Worm (Caenorhabditis elegans) whole organism, L2 larva: ENCODE results near the gene F53A3.7.

Experiments
- C34F6.9 ChIP-seq: fragments of 150-350 bp; optimal IDR thresholded peaks from 2 replicates; lab custom pipeline; 2014; ENCODE audit warnings: missing biosample characterization, missing genetic modification characterization
- R02D3.7 ChIP-seq: fragments of 150-350 bp; optimal IDR thresholded peaks from 2 replicates; lab custom pipeline; 2014; ENCODE audit warnings: missing biosample characterization, missing genetic modification characterization
- aly-2 ChIP-seq: fragments of 150-350 bp; optimal IDR thresholded peaks from 2 replicates; lab custom pipeline; 2014; ENCODE audit warnings: missing biosample characterization, missing genetic modification characterization
- ama-1 ChIP-seq: fragments of 150-350 bp; optimal IDR thresholded peaks from 2 replicates; lab custom pipeline; 2018; ENCODE audit warnings: inconsistent platforms
- ceh-16 ChIP-seq: fragments of 150-350 bp; optimal IDR thresholded peaks from 2 replicates; lab custom pipeline; 2014; ENCODE audit warnings: missing biosample characterization, missing genetic modification characterization
- crh-2 ChIP-seq: sonication (generic microtip); optimal IDR thresholded peaks from 2 replicates; lab custom pipeline; 2017; ENCODE audit warnings: missing biosample characterization, missing genetic modification characterization
- dmd-4 ChIP-seq: sonication (generic microtip); optimal IDR thresholded peaks from 2 replicates; lab custom pipeline; 2017; ENCODE audit warnings: missing biosample characterization, missing genetic modification characterization
- elt-1 ChIP-seq: fragments of 150-350 bp; optimal IDR thresholded peaks from 2 replicates; lab custom pipeline; 2014; ENCODE audit warnings: missing biosample characterization, missing genetic modification characterization
- fos-1 ChIP-seq: fragments of 150-350 bp; optimal IDR thresholded peaks from 2 replicates; lab custom pipeline; 2014; ENCODE audit warnings: missing biosample characterization, missing genetic modification characterization
- gmeb-1 ChIP-seq: fragments of 150-350 bp; optimal IDR thresholded peaks from 2 replicates; lab custom pipeline; 2014; ENCODE audit warnings: missing biosample characterization, missing genetic modification characterization
- lin-13 ChIP-seq: fragments of 150-350 bp; optimal IDR thresholded peaks from 2 replicates; lab custom pipeline; 2014; ENCODE audit warnings: missing biosample characterization, missing genetic modification reagents, missing genetic modification characterization
- lin-39 ChIP-seq: fragments of 150-350 bp; optimal IDR thresholded peaks from 2 replicates; lab custom pipeline; 2014; ENCODE audit warnings: missing biosample characterization, missing genetic modification reagents, missing genetic modification characterization
- lsy-2 ChIP-seq, 2 experiments: fragments of 150-350 bp in 1 of 2; sonication (generic microtip) in 1 of 2; optimal IDR thresholded peaks; 2 replicates each; lab custom pipeline; 2014 to 2017; ENCODE audit warnings: missing biosample characterization in 2 of 2, missing genetic modification characterization in 2 of 2
- mab-5 ChIP-seq: fragments of 150-350 bp; optimal IDR thresholded peaks from 2 replicates; lab custom pipeline; 2014; ENCODE audit warnings: missing biosample characterization, missing genetic modification characterization
- mbf-1 ChIP-seq: sonication (generic microtip); optimal IDR thresholded peaks from 2 replicates; lab custom pipeline; 2017; ENCODE audit warnings: missing biosample characterization, missing genetic modification characterization
- mdl-1 ChIP-seq, 2 experiments: fragments of 150-350 bp in 1 of 2; sonication (generic microtip) in 1 of 2; optimal IDR thresholded peaks; 2 replicates each; lab custom pipeline; 2017; ENCODE audit warnings: missing biosample characterization in 2 of 2, missing genetic modification characterization in 2 of 2
- nhr-10 ChIP-seq: sonication (generic microtip); optimal IDR thresholded peaks from 2 replicates; lab custom pipeline; 2017; ENCODE audit warnings: missing biosample characterization, missing genetic modification characterization
- nhr-12 ChIP-seq: fragments of 150-350 bp; optimal IDR thresholded peaks from 2 replicates; lab custom pipeline; 2014; ENCODE audit warnings: missing biosample characterization, missing genetic modification characterization
- nhr-129 ChIP-seq: fragments of 150-350 bp; optimal IDR thresholded peaks from 2 replicates; lab custom pipeline; 2014; ENCODE audit warnings: missing biosample characterization, missing genetic modification characterization
- nhr-21 ChIP-seq: fragments of 150-350 bp; optimal IDR thresholded peaks from 2 replicates; lab custom pipeline; 2014; ENCODE audit warnings: missing biosample characterization, missing genetic modification characterization
- nhr-23 ChIP-seq: fragments of 150-350 bp; optimal IDR thresholded peaks from 2 replicates; lab custom pipeline; 2014; ENCODE audit warnings: missing biosample characterization, missing genetic modification reagents, missing genetic modification characterization
- nhr-25 ChIP-seq: fragments of 150-350 bp; sonication (generic microtip); optimal IDR thresholded peaks from 3 replicates; lab custom pipeline; 2014; ENCODE audit warnings: missing biosample characterization, missing genetic modification characterization
- nhr-6 ChIP-seq: fragments of 150-350 bp; optimal IDR thresholded peaks from 2 replicates; lab custom pipeline; 2014; ENCODE audit warnings: missing biosample characterization, missing genetic modification characterization
- nhr-77 ChIP-seq: fragments of 150-350 bp; optimal IDR thresholded peaks from 2 replicates; lab custom pipeline; 2014; ENCODE audit warnings: missing biosample characterization, missing genetic modification characterization
- peb-1 ChIP-seq: fragments of 150-350 bp; optimal IDR thresholded peaks from 2 replicates; lab custom pipeline; 2014; ENCODE audit warnings: missing biosample characterization, missing genetic modification characterization
- skn-1 ChIP-seq: sonication (generic microtip); optimal IDR thresholded peaks from 2 replicates; lab custom pipeline; 2017; ENCODE audit warnings: missing biosample characterization, missing genetic modification characterization
- unc-39 ChIP-seq: fragments of 150-350 bp; optimal IDR thresholded peaks from 2 replicates; lab custom pipeline; 2014; ENCODE audit warnings: missing biosample characterization, missing genetic modification characterization
- unc-55 ChIP-seq: fragments of 150-350 bp; sonication (generic microtip); optimal IDR thresholded peaks from 3 replicates; lab custom pipeline; 2014; ENCODE audit warnings: missing biosample characterization, missing genetic modification reagents, missing genetic modification characterization
- unc-62 ChIP-seq: fragments of 150-350 bp; optimal IDR thresholded peaks from 2 replicates; lab custom pipeline; 2014; ENCODE audit warnings: missing biosample characterization, missing genetic modification reagents, missing genetic modification characterization
- ztf-11 ChIP-seq: sonication (generic microtip); optimal IDR thresholded peaks from 2 replicates; lab custom pipeline; 2017; ENCODE audit warnings: missing biosample characterization, missing genetic modification characterization

Gene F53A3.7

DNA sequence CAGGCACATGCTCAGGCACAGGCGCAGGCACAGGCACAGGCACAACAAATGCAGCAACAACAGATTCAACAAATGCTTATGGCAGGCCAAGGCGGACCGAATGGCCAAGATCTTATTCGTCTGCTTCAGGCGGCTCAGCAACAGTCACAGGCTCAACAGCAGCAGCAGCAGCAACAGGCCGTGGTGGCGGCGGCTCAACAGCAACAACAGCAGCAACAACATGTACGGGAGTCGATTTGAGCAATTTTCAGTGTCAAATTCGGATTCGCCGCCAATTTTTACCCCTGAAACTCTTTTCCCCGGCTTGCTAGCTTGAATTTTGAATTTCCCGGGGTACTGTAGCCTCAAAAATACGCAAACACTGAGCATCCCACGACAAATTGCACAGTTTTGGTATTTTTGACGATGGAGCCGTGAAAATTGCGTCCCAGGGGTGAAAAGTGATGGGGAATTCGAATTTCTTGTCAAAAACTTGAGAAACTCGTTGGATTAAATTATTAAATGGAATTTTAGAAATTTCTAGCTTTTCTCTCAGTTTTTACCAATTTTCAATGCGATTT lies 13.4 kb upstream of the F53A3.7 start:
- TF ChIP-seq lin-13 (GFP tag; lab: Kevin White, UChicago) (peak; percentile 70), gmeb-1 (tag; lab: Kevin White, UChicago) (no peak), lsy-2 (tag; optimal IDR thresholded peaks at IDR 0.05; lab: Kevin White, UChicago) (peak in 1 of 2 experiments; percentile 60)

DNA sequence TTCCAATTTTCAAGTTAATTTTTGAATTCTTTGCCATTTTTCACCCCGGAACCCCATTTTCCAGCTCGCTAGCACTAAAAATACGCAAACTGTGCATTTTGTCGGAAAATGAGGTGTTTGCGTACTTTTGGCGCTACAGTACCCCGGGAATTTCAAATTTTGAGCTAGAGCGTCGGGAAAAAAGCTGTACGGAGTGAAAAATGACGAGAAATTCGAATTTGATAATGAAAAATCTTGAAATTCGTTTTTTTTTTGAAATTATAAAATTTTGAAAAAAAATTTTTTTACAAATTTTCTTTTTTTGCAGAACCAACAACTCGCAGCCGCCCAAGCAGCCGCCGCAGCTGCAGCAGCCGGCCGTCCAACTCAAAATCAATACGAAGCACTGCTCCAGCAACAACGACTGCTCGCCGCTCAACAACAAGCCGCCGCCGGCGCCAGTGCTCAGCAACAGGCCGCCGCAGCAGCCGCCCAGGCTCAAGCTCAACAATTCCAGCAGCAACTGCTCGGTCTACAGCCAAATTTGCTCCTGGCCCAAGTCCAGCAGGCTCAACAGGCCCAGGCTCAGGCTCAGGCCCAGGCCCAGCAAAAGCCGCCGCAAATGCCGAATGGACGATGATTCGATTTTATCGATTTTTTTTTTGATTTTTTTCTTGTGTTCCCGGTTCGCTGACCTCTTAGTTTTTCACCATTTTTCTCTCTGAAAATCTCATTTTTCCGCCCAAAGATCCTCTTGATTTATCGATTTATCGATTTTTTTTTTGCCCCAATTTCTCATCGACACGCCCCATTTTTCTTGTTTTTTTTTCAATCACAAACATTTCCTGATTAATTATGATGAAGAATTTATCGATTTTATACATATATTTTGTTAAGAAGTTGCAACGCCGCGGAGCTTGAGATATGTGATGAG lies 12.4 kb upstream of the F53A3.7 start:
- TF ChIP-seq skn-1 (tag; lab: Kevin White, UChicago) (no peak), lsy-2 (tag; optimal IDR thresholded peaks at IDR 0.05; lab: Kevin White, UChicago) (peak; percentile 7 to 65), peb-1 (no peak), mab-5 (tag; lab: Kevin White, UChicago) (no peak), lin-13 (GFP tag; lab: Kevin White, UChicago) (peak; percentile 48)
- TF ChIP-seq, all 48 proteins: peak for 2

DNA sequence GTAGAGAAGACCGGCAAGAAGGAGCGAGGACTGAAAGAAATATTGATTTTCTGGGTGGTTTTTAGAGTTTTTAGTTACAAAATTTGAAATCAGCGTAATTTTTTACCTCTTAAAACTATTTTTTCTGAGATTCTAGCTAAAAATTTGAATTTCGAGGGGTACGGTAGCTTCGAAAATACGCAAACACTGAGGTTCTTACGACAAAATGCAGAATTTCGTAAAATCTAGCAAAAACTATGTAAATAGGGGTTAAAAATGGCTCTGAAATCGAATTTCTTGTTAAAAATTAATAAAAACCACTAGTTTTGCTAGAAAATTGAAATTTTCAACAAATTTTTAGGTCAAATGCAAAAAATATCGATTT lies 11.7 kb upstream of the F53A3.7 start:
- TF ChIP-seq unc-62 = no peak
- no peak for TF ChIP-seq skn-1 (tag; lab: Kevin White, UChicago)
- TF ChIP-seq fos-1 (tag; lab: Kevin White, UChicago) = no peak
- peak in 1 of 2 experiments; percentile 47 for TF ChIP-seq lsy-2 (tag; optimal IDR thresholded peaks at IDR 0.05; lab: Kevin White, UChicago)
- TF ChIP-seq nhr-77 (tag; lab: Kevin White, UChicago) = no peak
- TF ChIP-seq crh-2 (tag; lab: Kevin White, UChicago) = no peak
- TF ChIP-seq nhr-6 (tag; lab: Kevin White, UChicago) = no peak

DNA sequence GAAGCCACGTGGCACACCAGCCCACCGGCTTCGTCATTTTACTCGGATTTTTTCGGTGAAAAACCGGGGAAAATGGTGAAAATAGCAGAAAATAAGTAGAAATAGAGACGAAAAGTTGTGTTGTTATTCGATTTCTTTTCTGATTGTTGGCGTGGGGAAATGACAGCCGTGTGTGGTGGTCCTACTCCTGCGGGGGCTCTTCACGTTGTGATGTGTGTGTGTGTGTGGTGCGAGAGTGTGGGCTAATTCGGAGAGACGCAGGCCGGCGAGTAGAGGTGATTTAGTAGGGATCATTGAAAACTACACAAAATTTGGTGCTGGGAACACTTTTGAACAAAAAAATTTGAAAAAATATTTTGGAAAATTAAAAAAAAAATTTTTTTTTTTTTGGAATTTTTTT lies 7.8 kb upstream of the F53A3.7 start, which contains the start of gene F53A3.1:
Gene F53A3.1 (minus strand): TSS at position 150 of the 400 bp plus-strand sequence.
- TF ChIP-seq lin-39 (tag; lab: Kevin White, UChicago) = no peak
- TF ChIP-seq nhr-10 (tag; lab: Kevin White, UChicago) = no peak
- no peak for TF ChIP-seq peb-1
- TF ChIP-seq nhr-77 (tag; lab: Kevin White, UChicago) = no peak
- no peak for TF ChIP-seq mab-5 (tag; lab: Kevin White, UChicago)
- no peak for TF ChIP-seq unc-39 (tag; lab: Kevin White, UChicago)
- TF ChIP-seq nhr-21 = no peak
- TF ChIP-seq skn-1 (tag; lab: Kevin White, UChicago) = no peak
- TF ChIP-seq unc-55 (GFP tag; lab: Kevin White, UChicago) = no peak
- no peak for TF ChIP-seq ama-1 (lab: Kevin White, UChicago)
- no peak for TF ChIP-seq aly-2 (tag; lab: Kevin White, UChicago)
- TF ChIP-seq dmd-4 = no peak
- TF ChIP-seq nhr-23 = no peak
- TF ChIP-seq C34F6.9 (tag; lab: Kevin White, UChicago) = no peak

DNA sequence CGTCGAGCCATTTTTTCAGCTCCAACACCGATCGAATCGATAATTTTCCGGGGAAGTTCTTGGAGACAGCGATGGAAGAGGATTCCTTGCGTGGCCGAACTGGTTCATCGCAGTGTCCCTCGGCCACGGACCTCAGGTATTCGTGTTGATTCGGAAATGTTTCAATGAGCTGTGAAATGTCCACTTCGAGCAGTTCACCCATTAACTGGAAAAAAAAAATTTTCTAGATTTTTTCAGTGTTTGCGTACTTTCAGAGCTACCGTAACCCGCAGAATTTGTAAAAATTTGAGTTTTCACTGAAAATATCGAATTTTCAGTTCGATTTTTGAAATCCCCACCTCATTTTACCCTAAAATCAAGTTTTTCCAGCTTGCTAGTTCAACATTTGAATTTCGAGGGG lies 3.5 kb upstream of the F53A3.7 start:
- TF ChIP-seq C34F6.9 (tag; lab: Kevin White, UChicago) (no peak), nhr-77 (tag; lab: Kevin White, UChicago) (no peak), mbf-1 (tag; lab: Kevin White, UChicago) (no peak), mab-5 (tag; lab: Kevin White, UChicago) (no peak), ztf-11 (tag; lab: Kevin White, UChicago) (no peak), nhr-25 (tag; lab: Kevin White, UChicago) (no peak), mdl-1 (tag; optimal IDR thresholded peaks at IDR 0.05; lab: Kevin White, UChicago) (no peak), R02D3.7 (tag; lab: Kevin White, UChicago) (no peak), lin-13 (GFP tag; lab: Kevin White, UChicago) (no peak), lin-39 (tag; lab: Kevin White, UChicago) (no peak), nhr-12 (tag; lab: Kevin White, UChicago) (no peak), nhr-129 (tag; lab: Kevin White, UChicago) (no peak), nhr-6 (tag; lab: Kevin White, UChicago) (no peak), elt-1 (tag; lab: Kevin White, UChicago) (no peak)

DNA sequence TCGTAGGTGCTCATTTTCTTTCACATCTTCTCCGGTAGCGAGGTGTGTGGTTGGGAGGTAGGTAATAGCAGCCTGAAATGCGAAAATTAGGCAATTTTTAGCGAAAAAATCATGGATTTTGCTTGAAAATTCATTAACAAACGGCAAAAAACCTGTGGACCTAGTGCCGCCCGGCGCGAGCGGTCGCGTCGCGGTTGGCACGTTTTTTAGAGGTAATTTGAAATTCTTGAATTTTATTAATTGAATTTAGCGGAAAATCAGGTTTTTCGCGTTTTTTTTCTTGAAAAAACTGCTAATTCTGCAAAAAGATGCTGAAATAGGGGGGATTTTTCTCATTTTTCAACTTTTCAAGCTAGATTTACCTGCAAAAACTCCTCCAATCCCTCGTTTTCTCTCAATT lies 2.0 kb upstream of the F53A3.7 start:
- no peak for TF ChIP-seq ceh-16 (tag; lab: Kevin White, UChicago)
